Fruit fly (Drosophila melanogaster): Measurements from ENCODE around the gene atk.

atk gene

DNA sequence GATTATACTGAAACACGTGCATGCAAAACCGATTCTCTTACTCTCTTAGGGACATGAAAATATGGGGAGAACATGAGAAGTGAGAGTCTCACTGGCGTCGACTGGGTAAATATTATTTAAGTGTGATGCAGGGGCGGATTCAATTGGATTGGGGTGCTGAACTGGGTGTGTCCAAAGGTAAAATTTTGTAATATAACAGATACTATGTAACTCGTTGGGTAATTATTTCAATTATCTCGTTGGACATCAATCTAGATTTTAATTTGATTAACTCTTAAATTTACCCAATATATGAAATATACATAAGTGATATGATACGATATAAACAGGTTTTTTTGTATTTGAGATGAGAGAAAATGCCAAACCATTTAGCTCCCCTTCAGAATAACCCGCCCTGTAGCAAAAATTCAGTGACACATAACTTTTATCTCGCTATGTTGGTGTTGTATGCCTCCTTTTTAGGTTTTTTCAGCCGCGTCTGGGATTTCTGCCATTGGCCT lies 43.5 kb upstream of the atk start (continued):
- TF ChIP-seq phol (tag; optimal IDR thresholded peaks at IDR 0.05) (peak; percentile 87), Pdp1 (GFP tag; optimal IDR thresholded peaks at IDR 0.05) (peak; percentile 94 to 95), Neu2 (GFP tag; optimal IDR thresholded peaks at IDR 0.05; ENCODE audit: borderline replicate concordance) (peak; percentile 64), pita (GFP tag; optimal IDR thresholded peaks at IDR 0.05) (no peak), nmo (GFP tag; optimal IDR thresholded peaks at IDR 0.05) (peak; percentile 94), Opbp (GFP tag; IDR thresholded peaks at IDR 0.05; ENCODE audit: partially characterized antibody) (peak; percentile 69; the same call in 2 of the 3 replicates), Dad (GFP tag; optimal IDR thresholded peaks at IDR 0.05) (peak; percentile 85), ro (GFP tag; IDR thresholded peaks at IDR 0.05) (peak; percentile 72; the same call in 1 of the 2 replicates), CG2889 (GFP tag; IDR thresholded peaks at IDR 0.05) (peak; percentile 85), CG3281 (GFP tag; optimal IDR thresholded peaks at IDR 0.05) (peak; percentile 97), tap (tag; optimal IDR thresholded peaks at IDR 0.05) (peak; percentile 56), HLHmδ (GFP tag; optimal IDR thresholded peaks at IDR 0.05) (peak; percentile 37), Dbx (GFP tag; IDR thresholded peaks at IDR 0.05) (peak; percentile 98), CG11085 (GFP tag; IDR thresholded peaks at IDR 0.05) (peak; percentile 95), Hmr (GFP tag; optimal IDR thresholded peaks at IDR 0.05) (peak; percentile 97), CG11398 (GFP tag; optimal IDR thresholded peaks at IDR 0.05) (peak; percentile 83), bbx (GFP tag; IDR thresholded peaks at IDR 0.05; ENCODE audit: partially characterized antibody) (no peak), row (GFP tag; IDR thresholded peaks at IDR 0.05) (peak; percentile 97), Med (GFP tag) (peak; percentile 99), CG6854 (GFP tag; optimal IDR thresholded peaks at IDR 0.05) (peak; percentile 85), CrebB (tag; optimal IDR thresholded peaks at IDR 0.05) (peak; percentile 91), yki (optimal IDR thresholded peaks at IDR 0.05) (no peak), ara (GFP tag; IDR thresholded peaks at IDR 0.05) (peak; percentile 84), ems (GFP tag; optimal IDR thresholded peaks at IDR 0.05) (peak; percentile 92), fru (optimal IDR thresholded peaks at IDR 0.05) (no peak), cg (GFP tag; optimal IDR thresholded peaks at IDR 0.05) (no peak), NC2α (GFP tag; optimal IDR thresholded peaks at IDR 0.05) (peak; percentile 81), maf-S (GFP tag; optimal IDR thresholded peaks at IDR 0.05) (peak; percentile 88), run (tag; optimal IDR thresholded peaks at IDR 0.05) (peak; percentile 73), Camta (GFP tag; optimal IDR thresholded peaks at IDR 0.05) (peak; percentile 89), eve (GFP tag; optimal IDR thresholded peaks at IDR 0.05) (peak in 1 of 2 experiments; percentile 80), Scr (GFP tag; IDR thresholded peaks at IDR 0.05; ENCODE audit: partially characterized antibody) (peak; percentile 52), zen (tag; optimal IDR thresholded peaks at IDR 0.05) (peak; percentile 83), CG2120 (GFP tag; optimal IDR thresholded peaks at IDR 0.05) (peak; percentile 99), sisA (GFP tag; IDR thresholded peaks at IDR 0.05) (peak; percentile 90), nerfin-2 (GFP tag; IDR thresholded peaks at IDR 0.05; ENCODE audit: partially characterized antibody) (peak; percentile 42; the same call in 1 of the 2 replicates), wor (GFP tag; IDR thresholded peaks at IDR 0.05) (peak; percentile 42; the same call in 1 of the 2 replicates), chm (GFP tag; IDR thresholded peaks at IDR 0.05) (peak; percentile 92), Meics (GFP tag; optimal IDR thresholded peaks at IDR 0.05) (peak; percentile 96), CG3163 (GFP tag; optimal IDR thresholded peaks at IDR 0.05) (peak; percentile 88), CG7786 (GFP tag; optimal IDR thresholded peaks at IDR 0.05) (peak; percentile 94), CG14050 (GFP tag; IDR thresholded peaks at IDR 0.05) (peak; percentile 71; the same call in 2 of the 3 replicates), onecut (GFP tag; IDR thresholded peaks at IDR 0.05) (peak; percentile 71), gsb (GFP tag; IDR thresholded peaks at IDR 0.05) (peak; percentile 92), CG15479 (GFP tag; optimal IDR thresholded peaks at IDR 0.05) (no peak), chn (GFP tag; optimal IDR thresholded peaks at IDR 0.05) (peak; percentile 91), Aef1 (GFP tag; IDR thresholded peaks at IDR 0.05) (peak; percentile 93), ATbp (GFP tag; optimal IDR thresholded peaks at IDR 0.05) (peak; percentile 72), CG9932 (GFP tag; IDR thresholded peaks at IDR 0.05) (peak; percentile 98), grau (tag; optimal IDR thresholded peaks at IDR 0.05) (peak; percentile 93), bigmax (GFP tag; optimal IDR thresholded peaks at IDR 0.05) (peak; percentile 30)
